Worm (Caenorhabditis elegans) whole organism, L4 larva: ENCODE data around the gene madf-9.

Experiments
- D1046.2 ChIP-seq: fragments of 200-800 bp; sonication (Bioruptor generic); IDR thresholded peaks from 2 replicates; pipeline ENCODE4 v1.3.6; 2022; ENCODE audit warnings: missing genetic modification characterization, missing compliant biosample characterization
- F10B5.3 ChIP-seq: sonication (generic microtip); optimal IDR thresholded peaks from 2 replicates; lab custom pipeline; 2016; ENCODE audit warnings: mild to moderate bottlenecking, missing genetic modification characterization, missing compliant biosample characterization
- F26F4.8 ChIP-seq: fragments of 200-800 bp; sonication (Bioruptor generic); conservative IDR thresholded peaks from 2 replicates; pipeline ENCODE4 v1.3.6; 2022; ENCODE audit warnings: missing genetic modification characterization, missing compliant biosample characterization
- T26A8.4 ChIP-seq: fragments of 200-800 bp; sonication (Bioruptor generic); IDR thresholded peaks from 2 replicates; pipeline ENCODE4 v1.3.6; 2022; ENCODE audit warnings: missing genetic modification characterization, missing compliant biosample characterization
- Y48G9A.11 ChIP-seq: fragments of 200-800 bp; sonication (Bioruptor generic); IDR thresholded peaks from 2 replicates; pipeline ENCODE4 v1.3.6; 2022; ENCODE audit warnings: missing genetic modification reagents, missing genetic modification characterization, missing compliant biosample characterization
- ZK337.2 ChIP-seq: fragments of 200-800 bp; sonication (Bioruptor generic); IDR thresholded peaks from 2 replicates; pipeline ENCODE4 v1.3.6; 2022; ENCODE audit warnings: missing genetic modification reagents, missing genetic modification characterization, missing compliant biosample characterization
- ZK546.5 ChIP-seq, 2 experiments: sonication (generic microtip); optimal IDR thresholded peaks; 2 replicates each; lab custom pipeline; 2017; ENCODE audit warnings: missing biosample characterization in 2 of 2, missing genetic modification characterization in 2 of 2
- aha-1 ChIP-seq: fragments of 150-350 bp; peaks from one replicate; lab custom pipeline; 2014; ENCODE audit warnings: missing biosample characterization, missing genetic modification characterization
- aly-2 ChIP-seq: sonication (generic microtip); optimal IDR thresholded peaks from 2 replicates; lab custom pipeline; 2018; ENCODE audit warnings: missing biosample characterization, missing genetic modification characterization
- ama-1 ChIP-seq: fragments of 150-350 bp; optimal IDR thresholded peaks from 2 replicates; lab custom pipeline; 2014; ENCODE audit warnings: inconsistent platforms, mixed read lengths
- arid-1 ChIP-seq: fragments of 200-800 bp; sonication (Bioruptor generic); conservative IDR thresholded peaks from 2 replicates; pipeline ENCODE4 v1.3.6; 2022; ENCODE audit warnings: missing genetic modification reagents, missing genetic modification characterization, missing compliant biosample characterization
- ceh-28 ChIP-seq: fragments of 150-350 bp; optimal IDR thresholded peaks from 2 replicates; lab custom pipeline; 2014; ENCODE audit warnings: missing biosample characterization, missing genetic modification reagents, missing genetic modification characterization
- ceh-44 ChIP-seq: fragments of 200-800 bp; sonication (Bioruptor generic); IDR thresholded peaks from 2 replicates; pipeline ENCODE4 v1.3.6; 2022; ENCODE audit warnings: missing genetic modification reagents, missing genetic modification characterization, missing compliant biosample characterization
- cey-2 ChIP-seq: sonication (generic microtip); optimal IDR thresholded peaks from 3 replicates; lab custom pipeline; 2017; ENCODE audit warnings: missing genetic modification characterization, mild to moderate bottlenecking, missing compliant biosample characterization, antibody characterized with exemption, borderline replicate concordance; ENCODE audit not compliant: insufficient read depth
- daf-12 ChIP-seq: fragments of 150-350 bp; optimal IDR thresholded peaks from 2 replicates; lab custom pipeline; 2014; ENCODE audit warnings: missing biosample characterization, missing genetic modification reagents, missing genetic modification characterization
- daf-16 ChIP-seq, 3 experiments: sonication (generic microtip); optimal IDR thresholded peaks; 2 replicates each; lab custom pipeline; 2016 to 2017; ENCODE audit warnings: missing genetic modification characterization in 3 of 3, missing genetic modification reagents in 3 of 3, mild to moderate bottlenecking in 2 of 3, missing compliant biosample characterization in 2 of 3, missing biosample characterization in 1 of 3, moderate library complexity in 1 of 3
- dmd-6 ChIP-seq: fragments of 200-800 bp; sonication (Bioruptor generic); IDR thresholded peaks from 2 replicates; pipeline ENCODE4 v1.3.6; 2022; ENCODE audit warnings: missing genetic modification reagents, missing genetic modification characterization, missing compliant biosample characterization
- dpl-1 ChIP-seq: fragments of 150-350 bp; optimal IDR thresholded peaks from 2 replicates; lab custom pipeline; 2014; ENCODE audit warnings: missing biosample characterization, missing genetic modification reagents, missing genetic modification characterization
- dve-1 ChIP-seq: sonication (generic microtip); optimal IDR thresholded peaks from 2 replicates; lab custom pipeline; 2017; ENCODE audit warnings: antibody characterized with exemption, mild to moderate bottlenecking, missing genetic modification characterization, missing compliant biosample characterization; ENCODE audit not compliant: insufficient read depth
- egl-43 ChIP-seq: fragments of 200-800 bp; sonication (Bioruptor generic); IDR thresholded peaks from 2 replicates; pipeline ENCODE4 v1.3.6; 2022; ENCODE audit warnings: missing genetic modification reagents, missing genetic modification characterization, missing compliant biosample characterization
- hif-1 ChIP-seq, 2 experiments: sonication (generic microtip); optimal IDR thresholded peaks; 2 replicates each; lab custom pipeline; 2016 to 2017; ENCODE audit warnings: missing compliant biosample characterization in 2 of 2, missing genetic modification characterization in 2 of 2, missing genetic modification reagents in 2 of 2, missing genotype in 2 of 2, mild to moderate bottlenecking in 1 of 2
- hlh-11 ChIP-seq: fragments of 200-800 bp; sonication (Bioruptor generic); optimal IDR thresholded peaks from 2 replicates; lab custom pipeline; 2018; ENCODE audit warnings: mild to moderate bottlenecking, missing genetic modification characterization, missing compliant biosample characterization
- hlh-30 ChIP-seq: sonication (generic microtip); optimal IDR thresholded peaks from 2 replicates; lab custom pipeline; 2017; ENCODE audit warnings: antibody characterized with exemption, mild to moderate bottlenecking, missing genetic modification characterization, missing compliant biosample characterization; ENCODE audit not compliant: insufficient read depth
- jun-1 ChIP-seq: fragments of 150-350 bp; optimal IDR thresholded peaks from 2 replicates; lab custom pipeline; 2014; ENCODE audit warnings: missing biosample characterization, missing genetic modification reagents, missing genetic modification characterization
- lin-15B ChIP-seq: fragments of 150-350 bp; sonication (generic microtip); optimal IDR thresholded peaks from 3 replicates; lab custom pipeline; 2014; ENCODE audit warnings: missing biosample characterization, missing genetic modification characterization
- lir-3 ChIP-seq: sonication (generic microtip); optimal IDR thresholded peaks from 2 replicates; lab custom pipeline; 2016; ENCODE audit warnings: mild to moderate bottlenecking, missing genetic modification characterization, missing compliant biosample characterization
- lsy-2 ChIP-seq, 2 experiments: fragments of 150-350 bp in 1 of 2; sonication (generic microtip) in 1 of 2; optimal IDR thresholded peaks; 2 replicates each; lab custom pipeline; 2014 to 2017; ENCODE audit warnings: missing biosample characterization in 2 of 2, missing genetic modification characterization in 2 of 2
- mdl-1 ChIP-seq, 2 experiments: fragments of 150-350 bp in 1 of 2; sonication (generic microtip) in 1 of 2; optimal IDR thresholded peaks; 2 replicates each; lab custom pipeline; 2014 to 2017; ENCODE audit warnings: missing biosample characterization in 2 of 2, missing genetic modification characterization in 2 of 2
- mes-2 ChIP-seq: sonication (generic microtip); optimal IDR thresholded peaks from 2 replicates; lab custom pipeline; 2016; ENCODE audit warnings: missing genotype, mild to moderate bottlenecking, missing genetic modification characterization, missing compliant biosample characterization; ENCODE audit not compliant: poor library complexity, severe bottlenecking
- mxl-2 ChIP-seq: fragments of 200-800 bp; sonication (Bioruptor generic); conservative IDR thresholded peaks from 2 replicates; pipeline ENCODE4 v1.3.6; 2022; ENCODE audit warnings: missing genetic modification reagents, missing genetic modification characterization, missing compliant biosample characterization
- mxl-3 ChIP-seq: fragments of 200-800 bp; sonication (Bioruptor generic); optimal IDR thresholded peaks from 2 replicates; lab custom pipeline; 2018; ENCODE audit warnings: mild to moderate bottlenecking, missing genetic modification characterization, missing compliant biosample characterization
- nhr-10 ChIP-seq: fragments of 150-350 bp; optimal IDR thresholded peaks from 2 replicates; lab custom pipeline; 2014; ENCODE audit warnings: missing biosample characterization, missing genetic modification characterization
- nhr-102 ChIP-seq: sonication (generic microtip); optimal IDR thresholded peaks from 2 replicates; lab custom pipeline; 2016; ENCODE audit warnings: mild to moderate bottlenecking, missing genetic modification characterization, moderate library complexity, missing compliant biosample characterization
- nhr-25 ChIP-seq: sonication (generic microtip); optimal IDR thresholded peaks from 2 replicates; lab custom pipeline; 2017; ENCODE audit warnings: missing genetic modification characterization, mild to moderate bottlenecking, missing compliant biosample characterization, antibody characterized with exemption, moderate library complexity, borderline replicate concordance; ENCODE audit not compliant: insufficient read depth
- nhr-28 ChIP-seq: fragments of 150-350 bp; optimal IDR thresholded peaks from 2 replicates; lab custom pipeline; 2014; ENCODE audit warnings: missing biosample characterization, missing genetic modification characterization
- nhr-42 ChIP-seq: fragments of 200-800 bp; sonication (Bioruptor generic); IDR thresholded peaks from 2 replicates; pipeline ENCODE4 v1.3.6; 2022; ENCODE audit warnings: missing genetic modification characterization, missing compliant biosample characterization
- nhr-48 ChIP-seq: sonication (generic microtip); optimal IDR thresholded peaks from 2 replicates; lab custom pipeline; 2016; ENCODE audit warnings: mild to moderate bottlenecking, missing genetic modification characterization, missing compliant biosample characterization
- nhr-76 ChIP-seq: fragments of 150-350 bp; optimal IDR thresholded peaks from 2 replicates; lab custom pipeline; 2014; ENCODE audit warnings: missing biosample characterization, missing genetic modification characterization
- nhr-77 ChIP-seq: fragments of 150-350 bp; optimal IDR thresholded peaks from 2 replicates; lab custom pipeline; 2014; ENCODE audit warnings: missing biosample characterization, missing genetic modification characterization
- pha-4 ChIP-seq, 2 experiments: fragments of 150-350 bp in 1 of 2; fragments of 200-800 bp in 1 of 2; sonication (Bioruptor generic) in 1 of 2; IDR thresholded peaks in 1 of 2; optimal IDR thresholded peaks in 1 of 2; 2 replicates each; pipeline versions ENCODE4 v1.3.6 to Lab custom; 2014 to 2022; ENCODE audit warnings: missing genetic modification characterization in 2 of 2, missing genetic modification reagents in 2 of 2, missing biosample characterization in 1 of 2, missing compliant biosample characterization in 1 of 2
- php-3 ChIP-seq: fragments of 200-800 bp; sonication (Bioruptor generic); IDR thresholded peaks from 2 replicates; pipeline ENCODE4 v1.3.6; 2022; ENCODE audit warnings: missing genetic modification reagents, missing genetic modification characterization, missing compliant biosample characterization
- unc-39 ChIP-seq: sonication (generic microtip); optimal IDR thresholded peaks from 2 replicates; lab custom pipeline; 2017; ENCODE audit warnings: missing biosample characterization, missing genetic modification characterization
- unc-62 ChIP-seq, 3 experiments: fragments of 150-350 bp in 1 of 3; sonication (generic microtip); optimal IDR thresholded peaks in 2 of 3; peaks in 1 of 3; 1 replicate in 1 of 3; 2 replicates in 2 of 3; lab custom pipeline; 2014 to 2017; ENCODE audit warnings: missing biosample characterization in 3 of 3, missing genetic modification characterization in 3 of 3, missing genetic modification reagents in 3 of 3, missing genotype in 1 of 3
- zfp-2 ChIP-seq: sonication (generic microtip); optimal IDR thresholded peaks from 2 replicates; lab custom pipeline; 2016; ENCODE audit warnings: mild to moderate bottlenecking, missing genetic modification characterization, missing compliant biosample characterization
- zip-2 ChIP-seq: fragments of 150-350 bp; optimal IDR thresholded peaks from 2 replicates; lab custom pipeline; 2014; ENCODE audit warnings: missing biosample characterization, missing genetic modification characterization
- ztf-11 ChIP-seq: fragments of 150-350 bp; optimal IDR thresholded peaks from 2 replicates; lab custom pipeline; 2014; ENCODE audit warnings: missing biosample characterization, missing genetic modification characterization

madf-9 gene

DNA sequence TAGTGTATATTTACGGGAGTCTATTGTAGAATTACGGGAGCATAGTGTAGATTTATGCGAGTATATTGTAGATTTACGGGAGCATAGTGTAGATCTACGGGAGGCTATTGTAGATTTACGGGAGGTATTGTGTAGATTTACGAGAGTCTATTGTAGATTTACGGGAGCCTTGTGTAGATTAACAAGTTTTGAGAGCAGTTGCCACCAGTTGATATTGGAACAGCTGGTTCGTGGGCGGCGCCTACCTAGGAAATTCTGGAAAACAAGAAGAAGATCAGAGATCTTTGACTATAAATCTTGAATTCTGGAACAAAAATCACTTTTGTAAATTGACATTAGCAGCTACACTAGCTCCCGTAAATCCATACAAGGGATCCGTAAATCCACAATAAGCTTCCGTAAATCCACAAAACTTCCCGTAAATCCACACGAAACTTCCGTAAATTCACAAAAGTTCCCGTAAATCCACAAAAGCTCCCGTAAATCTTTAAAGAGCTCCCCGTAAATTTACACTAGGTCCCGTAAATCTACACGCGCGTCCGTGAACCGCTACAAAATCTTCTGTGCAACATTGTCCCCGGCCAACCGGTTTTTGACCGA lies 16.0 kb downstream of the madf-9 start:
- no peak for TF ChIP-seq lir-3 (tag; lab: Kevin White, UChicago)

DNA sequence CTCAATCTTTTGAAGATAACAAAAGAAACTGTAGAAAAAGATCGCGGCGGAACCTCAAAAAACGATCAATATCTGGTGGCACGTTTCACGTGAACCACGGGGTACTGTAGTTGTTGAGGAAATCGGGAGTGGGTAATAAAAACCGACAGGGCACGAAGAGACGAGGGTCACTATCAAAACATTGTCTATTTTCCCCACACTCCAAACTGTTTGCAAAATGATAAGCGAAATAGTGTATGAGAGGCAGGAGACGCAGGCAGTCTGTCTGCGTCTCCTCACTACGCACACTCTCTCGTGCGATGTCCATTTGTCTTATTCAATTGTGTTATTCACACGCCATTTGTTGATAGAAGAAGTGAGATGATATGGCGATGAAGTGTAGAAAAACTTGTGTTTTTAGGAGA lies 16.5 kb downstream of the madf-9 start:
- TF ChIP-seq daf-12 (tag; lab: Kevin White, UChicago) (no peak), mxl-2 (GFP tag; lab: Robert Waterston, UW) (peak; percentile 79; the same call in 1 of the 2 replicates), zfp-2 (no peak), hif-1 (tag; optimal IDR thresholded peaks at IDR 0.05; lab: Kevin White, UChicago) (peak in 1 of 2 experiments; percentile 11), zip-2 (no peak), mes-2 (peak; percentile 11), unc-62 (GFP tag; optimal IDR thresholded peaks at IDR 0.05 in 1 of 2; lab: Kevin White, UChicago) (no peak), unc-62 (tag; optimal IDR thresholded peaks at IDR 0.05; lab: Kevin White, UChicago) (no peak), hlh-11 (peak; percentile 92), nhr-25 (tag; lab: Kevin White, UChicago) (peak; percentile 41), F10B5.3 (tag; lab: Kevin White, UChicago) (no peak), unc-39 (no peak), ztf-11 (tag; lab: Kevin White, UChicago) (no peak), lsy-2 (tag; optimal IDR thresholded peaks at IDR 0.05; lab: Kevin White, UChicago) (peak; percentile 45 to 82), aly-2 (tag; lab: Kevin White, UChicago) (no peak), dve-1 (tag; lab: Kevin White, UChicago) (peak; percentile 88), daf-16 (GFP tag; optimal IDR thresholded peaks at IDR 0.05; lab: Kevin White, UChicago) (no peak), daf-16 (tag; optimal IDR thresholded peaks at IDR 0.05; lab: Kevin White, UChicago) (peak; percentile 96), nhr-28 (tag; lab: Kevin White, UChicago) (peak; percentile 94), dmd-6 (GFP tag; lab: Robert Waterston, UW) (peak; percentile 68), egl-43 (GFP tag; lab: Robert Waterston, UW) (no peak), hlh-30 (tag; lab: Kevin White, UChicago) (peak; percentile 77), F26F4.8 (GFP tag; lab: Robert Waterston, UW) (no peak), ceh-44 (no peak), ZK337.2 (GFP tag; lab: Robert Waterston, UW) (no peak), dpl-1 (GFP tag; lab: Kevin White, UChicago) (peak; percentile 33), lin-15B (tag; lab: Kevin White, UChicago) (no peak), pha-4 (GFP tag; IDR thresholded peaks at IDR 0.05; lab: Robert Waterston, UW) (no peak), pha-4 (tag; optimal IDR thresholded peaks at IDR 0.05; lab: Kevin White, UChicago) (peak; percentile 37), Y48G9A.11 (GFP tag; lab: Robert Waterston, UW) (no peak), T26A8.4 (GFP tag; lab: Robert Waterston, UW) (peak; percentile 61), nhr-77 (tag; lab: Kevin White, UChicago) (peak; percentile 29), nhr-48 (peak; percentile 94), ceh-28 (no peak), mdl-1 (tag; optimal IDR thresholded peaks at IDR 0.05; lab: Kevin White, UChicago) (peak; percentile 55 to 81), nhr-76 (tag; lab: Kevin White, UChicago) (no peak), nhr-42 (GFP tag; lab: Robert Waterston, UW) (peak; percentile 32; the same call in 1 of the 2 replicates), ZK546.5 (tag; optimal IDR thresholded peaks at IDR 0.05; lab: Kevin White, UChicago) (no peak), cey-2 (tag; lab: Kevin White, UChicago) (peak; percentile 71), mxl-3 (GFP tag; lab: Kevin White, UChicago) (peak; percentile 70), php-3 (GFP tag; lab: Robert Waterston, UW) (peak; percentile 68), jun-1 (tag; lab: Kevin White, UChicago) (no peak), nhr-10 (tag; lab: Kevin White, UChicago) (peak; percentile 82), D1046.2 (GFP tag; lab: Robert Waterston, UW) (no peak), ama-1 (lab: Kevin White, UChicago) (no peak), nhr-102 (tag; lab: Kevin White, UChicago) (peak; percentile 52), arid-1 (GFP tag; lab: Robert Waterston, UW) (no peak), aha-1 (tag; lab: Kevin White, UChicago) (peak; percentile 52)
